Worm (Caenorhabditis elegans) whole organism, late embryonic: ENCODE measurements around the gene fis-2.
A peak's percentile ranks its signal among the peaks of the same experiment; 100 is the strongest.

Source experiments
- C08G9.2 ChIP-seq: sonication (generic microtip); optimal IDR thresholded peaks from 2 replicates; lab custom pipeline; 2016; ENCODE audit warnings: mild to moderate bottlenecking, missing genetic modification characterization, moderate library complexity, missing compliant biosample characterization
- K02D7.2 ChIP-seq: sonication (generic microtip); optimal IDR thresholded peaks from 2 replicates; lab custom pipeline; 2017; ENCODE audit warnings: mild to moderate bottlenecking, missing genetic modification characterization, missing compliant biosample characterization
- K09A11.1 ChIP-seq: sonication (generic microtip); optimal IDR thresholded peaks from 2 replicates; lab custom pipeline; 2017; ENCODE audit warnings: antibody characterized with exemption, mild to moderate bottlenecking, missing genetic modification characterization, missing compliant biosample characterization; ENCODE audit not compliant: insufficient read depth
- Y22D7AL.16 ChIP-seq: sonication (generic microtip); optimal IDR thresholded peaks from 2 replicates; lab custom pipeline; 2016; ENCODE audit warnings: missing genetic modification characterization, missing compliant biosample characterization
- ahr-1 ChIP-seq: sonication (generic microtip); optimal IDR thresholded peaks from 2 replicates; lab custom pipeline; 2016; ENCODE audit warnings: missing genetic modification characterization, missing compliant biosample characterization
- ceh-18 ChIP-seq: sonication (generic microtip); optimal IDR thresholded peaks from 2 replicates; lab custom pipeline; 2016; ENCODE audit warnings: missing genetic modification characterization, missing compliant biosample characterization
- ceh-2 ChIP-seq: sonication (generic microtip); optimal IDR thresholded peaks from 2 replicates; lab custom pipeline; 2016; ENCODE audit warnings: missing genotype, missing genetic modification characterization, missing compliant biosample characterization
- ceh-22 ChIP-seq: sonication (generic microtip); optimal IDR thresholded peaks from 2 replicates; lab custom pipeline; 2017; ENCODE audit warnings: missing biosample characterization, missing genetic modification characterization
- ceh-30 ChIP-seq: fragments of 150-350 bp; optimal IDR thresholded peaks from 2 replicates; lab custom pipeline; 2014; ENCODE audit warnings: missing biosample characterization, missing genetic modification characterization
- ceh-31 ChIP-seq: sonication (generic microtip); optimal IDR thresholded peaks from 2 replicates; lab custom pipeline; 2016; ENCODE audit warnings: missing genetic modification characterization, missing compliant biosample characterization
- ceh-34 ChIP-seq: sonication (generic microtip); optimal IDR thresholded peaks from 2 replicates; lab custom pipeline; 2016; ENCODE audit warnings: mild to moderate bottlenecking, missing genetic modification characterization, missing compliant biosample characterization
- ceh-45 ChIP-seq: fragments of 200-800 bp; sonication (Bioruptor generic); IDR thresholded peaks from 2 replicates; pipeline ENCODE4 v1.3.6; 2022; ENCODE audit warnings: missing genetic modification reagents, missing genetic modification characterization, missing compliant biosample characterization
- ceh-48 ChIP-seq: sonication (generic microtip); optimal IDR thresholded peaks from 2 replicates; lab custom pipeline; 2016; ENCODE audit warnings: missing genetic modification characterization, inconsistent platforms, missing compliant biosample characterization
- ceh-6 ChIP-seq: fragments of 200-800 bp; sonication (Bioruptor generic); optimal IDR thresholded peaks from 2 replicates; lab custom pipeline; 2018; ENCODE audit warnings: mild to moderate bottlenecking, missing genetic modification characterization, missing compliant biosample characterization
- dmd-4 ChIP-seq: sonication (generic microtip); optimal IDR thresholded peaks from 2 replicates; lab custom pipeline; 2016; ENCODE audit warnings: borderline replicate concordance, missing genetic modification characterization, missing compliant biosample characterization
- dve-1 ChIP-seq: sonication (generic microtip); optimal IDR thresholded peaks from 2 replicates; lab custom pipeline; 2017; ENCODE audit warnings: antibody characterized with exemption, mild to moderate bottlenecking, missing genetic modification characterization, missing compliant biosample characterization
- eyg-1 ChIP-seq: sonication (generic microtip); optimal IDR thresholded peaks from 2 replicates; lab custom pipeline; 2016; ENCODE audit warnings: missing genotype, missing genetic modification characterization, missing compliant biosample characterization
- fkh-6 ChIP-seq: sonication (generic microtip); optimal IDR thresholded peaks from 2 replicates; lab custom pipeline; 2016; ENCODE audit warnings: missing genetic modification characterization, missing compliant biosample characterization
- gmeb-2 ChIP-seq: sonication (generic microtip); optimal IDR thresholded peaks from 2 replicates; lab custom pipeline; 2016; ENCODE audit warnings: missing genetic modification characterization, inconsistent platforms, missing compliant biosample characterization
- hlh-13 ChIP-seq: fragments of 200-800 bp; sonication (Bioruptor generic); optimal IDR thresholded peaks from 2 replicates; lab custom pipeline; 2018; ENCODE audit warnings: mild to moderate bottlenecking, missing genetic modification characterization, missing compliant biosample characterization
- hlh-30 ChIP-seq: sonication (generic microtip); optimal IDR thresholded peaks from 2 replicates; lab custom pipeline; 2017; ENCODE audit warnings: antibody characterized with exemption, missing genetic modification characterization, missing compliant biosample characterization; ENCODE audit not compliant: insufficient read depth
- hlh-6 ChIP-seq: sonication (generic microtip); optimal IDR thresholded peaks from 2 replicates; lab custom pipeline; 2016; ENCODE audit warnings: missing genotype, missing genetic modification characterization, missing compliant biosample characterization
- lim-6 ChIP-seq: sonication (generic microtip); optimal IDR thresholded peaks from 2 replicates; lab custom pipeline; 2016; ENCODE audit warnings: missing genetic modification characterization, missing compliant biosample characterization
- lin-11 ChIP-seq: fragments of 200-800 bp; sonication (Bioruptor generic); optimal IDR thresholded peaks from 2 replicates; lab custom pipeline; 2018; ENCODE audit warnings: mild to moderate bottlenecking, missing genetic modification characterization, missing compliant biosample characterization
- mec-3 ChIP-seq: sonication (generic microtip); optimal IDR thresholded peaks from 2 replicates; lab custom pipeline; 2016; ENCODE audit warnings: borderline replicate concordance, missing genetic modification characterization, missing compliant biosample characterization
- nfya-1 ChIP-seq: sonication (generic microtip); optimal IDR thresholded peaks from 2 replicates; lab custom pipeline; 2017; ENCODE audit warnings: missing genetic modification characterization, mild to moderate bottlenecking, missing compliant biosample characterization, antibody characterized with exemption, moderate library complexity
- nhr-232 ChIP-seq: sonication (generic microtip); optimal IDR thresholded peaks from 2 replicates; lab custom pipeline; 2016; ENCODE audit warnings: missing genetic modification characterization, missing compliant biosample characterization
- odd-2 ChIP-seq: sonication (generic microtip); optimal IDR thresholded peaks from 2 replicates; lab custom pipeline; 2017; ENCODE audit warnings: antibody characterized with exemption, mild to moderate bottlenecking, missing genetic modification characterization, missing compliant biosample characterization
- pag-3 ChIP-seq: sonication (generic microtip); optimal IDR thresholded peaks from 2 replicates; lab custom pipeline; 2016; ENCODE audit warnings: missing compliant biosample characterization, missing genetic modification characterization, borderline replicate concordance
- pax-1 ChIP-seq: fragments of 150-350 bp; optimal IDR thresholded peaks from 2 replicates; lab custom pipeline; 2014; ENCODE audit warnings: missing biosample characterization, missing genetic modification characterization
- pha-4 ChIP-seq: fragments of 150-350 bp; optimal IDR thresholded peaks from 2 replicates; lab custom pipeline; 2018; ENCODE audit warnings: missing biosample characterization, missing genetic modification reagents, missing genetic modification characterization
- pqm-1 ChIP-seq: sonication (generic microtip); optimal IDR thresholded peaks from 2 replicates; lab custom pipeline; 2016; ENCODE audit warnings: missing genetic modification characterization, missing compliant biosample characterization
- pros-1 ChIP-seq: fragments of 150-350 bp; optimal IDR thresholded peaks from 2 replicates; lab custom pipeline; 2014; ENCODE audit warnings: missing biosample characterization, missing genetic modification reagents, missing genetic modification characterization
- ref-2 ChIP-seq: sonication (generic microtip); optimal IDR thresholded peaks from 2 replicates; lab custom pipeline; 2016; ENCODE audit warnings: missing genetic modification characterization, missing compliant biosample characterization
- rnt-1 ChIP-seq: sonication (generic microtip); optimal IDR thresholded peaks from 2 replicates; lab custom pipeline; 2016; ENCODE audit warnings: missing genetic modification characterization, missing compliant biosample characterization
- sdc-2 ChIP-seq: sonication (generic microtip); optimal IDR thresholded peaks from 2 replicates; lab custom pipeline; 2016; ENCODE audit warnings: missing genotype, missing genetic modification characterization, missing compliant biosample characterization
- syd-9 ChIP-seq: sonication (generic microtip); optimal IDR thresholded peaks from 2 replicates; lab custom pipeline; 2016; ENCODE audit warnings: mild to moderate bottlenecking, missing genetic modification characterization, moderate library complexity, missing compliant biosample characterization
- tbx-2 ChIP-seq: sonication (generic microtip); optimal IDR thresholded peaks from 2 replicates; lab custom pipeline; 2016; ENCODE audit warnings: missing genetic modification characterization, missing compliant biosample characterization
- tbx-7 ChIP-seq: sonication (generic microtip); optimal IDR thresholded peaks from 2 replicates; lab custom pipeline; 2016; ENCODE audit warnings: missing genotype, missing genetic modification characterization, missing compliant biosample characterization
- unc-3 ChIP-seq, 2 experiments: fragments of 200-800 bp in 1 of 2; sonication (Bioruptor generic) in 1 of 2; sonication (generic microtip) in 1 of 2; conservative IDR thresholded peaks in 1 of 2; optimal IDR thresholded peaks in 1 of 2; 2 replicates each; pipeline versions ENCODE4 v1.3.6 to Lab custom; 2016 to 2022; ENCODE audit warnings: missing compliant biosample characterization in 2 of 2, missing genetic modification characterization in 2 of 2, missing genetic modification reagents in 1 of 2
- unc-42 ChIP-seq: sonication (generic microtip); optimal IDR thresholded peaks from 2 replicates; lab custom pipeline; 2016; ENCODE audit warnings: missing genotype, missing genetic modification characterization, missing compliant biosample characterization
- unc-55 ChIP-seq: sonication (generic microtip); optimal IDR thresholded peaks from 2 replicates; lab custom pipeline; 2017; ENCODE audit warnings: missing biosample characterization, missing genetic modification reagents, missing genetic modification characterization

The fis-2 gene

ce11 chrX:8286740-8287299, 1.8 kb upstream of the fis-2 start, which contains the start of gene sec-16A.2:
Gene sec-16A.2, plus strand, starts transcription at chrX:8287249.
- TF ChIP-seq pax-1 (tag; lab: Kevin White, UChicago): no peak
- TF ChIP-seq dmd-4 (tag; lab: Kevin White, UChicago): no peak
- TF ChIP-seq tbx-2 (tag; lab: Kevin White, UChicago): peak; percentile 64
- TF ChIP-seq ahr-1: no peak
- no peak for TF ChIP-seq syd-9 (tag; lab: Kevin White, UChicago)
- TF ChIP-seq hlh-30 (tag; lab: Kevin White, UChicago): peak; percentile 11
- no peak for TF ChIP-seq ceh-6 (GFP tag; lab: Kevin White, UChicago)
- TF ChIP-seq ceh-31 (tag; lab: Kevin White, UChicago): peak; percentile 80
- TF ChIP-seq rnt-1 (tag; lab: Kevin White, UChicago): peak; percentile 35
- no peak for TF ChIP-seq K09A11.1 (tag; lab: Kevin White, UChicago)
- no peak for TF ChIP-seq lin-11 (tag; lab: Kevin White, UChicago)
- TF ChIP-seq hlh-6 (tag; lab: Kevin White, UChicago): no peak
- TF ChIP-seq C08G9.2: no peak
- TF ChIP-seq tbx-7 (tag; lab: Kevin White, UChicago): no peak
- TF ChIP-seq pros-1 (tag; lab: Kevin White, UChicago): peak; percentile 36
- no peak for TF ChIP-seq ceh-30 (tag; lab: Kevin White, UChicago)
- TF ChIP-seq unc-3 (GFP tag; conservative IDR thresholded peaks at IDR 0.05; lab: Robert Waterston, UW): no peak
- TF ChIP-seq unc-3 (tag; optimal IDR thresholded peaks at IDR 0.05; lab: Kevin White, UChicago): no peak
- TF ChIP-seq ceh-45 (GFP tag; lab: Robert Waterston, UW): no peak
- TF ChIP-seq unc-55 (GFP tag; lab: Kevin White, UChicago): peak; percentile 77
- peak; percentile 10 for TF ChIP-seq eyg-1 (tag; lab: Kevin White, UChicago)
- peak; percentile 40 for TF ChIP-seq unc-42
- TF ChIP-seq ceh-48 (tag; lab: Kevin White, UChicago): peak; percentile 16
- TF ChIP-seq dve-1 (tag; lab: Kevin White, UChicago): peak; percentile 18
- peak; percentile 1 for TF ChIP-seq ceh-2 (tag; lab: Kevin White, UChicago)
- TF ChIP-seq pqm-1: no peak
- TF ChIP-seq hlh-13: no peak
- peak; percentile 77 for TF ChIP-seq ref-2 (tag; lab: Kevin White, UChicago)
- peak; percentile 55 for TF ChIP-seq ceh-18 (tag; lab: Kevin White, UChicago)
- TF ChIP-seq fkh-6: no peak
- peak; percentile 69 for TF ChIP-seq nfya-1
- no peak for TF ChIP-seq nhr-232 (tag; lab: Kevin White, UChicago)
- peak; percentile 49 for TF ChIP-seq sdc-2 (tag; lab: Kevin White, UChicago)
- TF ChIP-seq mec-3: no peak
- no peak for TF ChIP-seq pha-4 (tag; lab: Kevin White, UChicago)
- no peak for TF ChIP-seq gmeb-2 (tag; lab: Kevin White, UChicago)
- peak; percentile 82 for TF ChIP-seq ceh-34 (tag; lab: Kevin White, UChicago)

DNA sequence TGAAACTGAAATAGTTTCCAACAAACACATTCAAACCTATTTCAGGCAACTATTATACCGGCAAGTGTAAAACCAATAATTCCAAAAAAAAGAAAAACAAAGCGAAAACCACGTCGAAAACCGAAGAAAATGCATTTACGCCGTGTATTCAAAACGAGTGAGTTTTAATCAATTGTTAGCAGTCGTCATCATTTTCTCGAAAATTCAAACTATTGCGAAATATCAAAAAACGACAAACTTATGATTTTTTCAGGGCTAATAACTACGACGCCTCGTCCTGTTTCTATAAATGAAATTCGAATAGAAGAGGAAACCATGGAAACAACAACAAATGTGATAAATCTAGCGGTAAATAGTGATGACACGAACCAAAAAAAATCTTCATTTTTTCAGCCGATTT, 1.1 kb upstream of the fis-2 start:
- no peak for TF ChIP-seq eyg-1 (tag; lab: Kevin White, UChicago)
- no peak for TF ChIP-seq pax-1 (tag; lab: Kevin White, UChicago)
- no peak for TF ChIP-seq Y22D7AL.16
- no peak for TF ChIP-seq ceh-2 (tag; lab: Kevin White, UChicago)
- TF ChIP-seq lim-6 (tag; lab: Kevin White, UChicago): no peak
- TF ChIP-seq pag-3 (tag; lab: Kevin White, UChicago): no peak
- no peak for TF ChIP-seq ceh-22 (tag; lab: Kevin White, UChicago)
- no peak for TF ChIP-seq ceh-48 (tag; lab: Kevin White, UChicago)
- TF ChIP-seq K02D7.2 (tag; lab: Kevin White, UChicago): no peak
- no peak for TF ChIP-seq unc-42
- no peak for TF ChIP-seq odd-2 (tag; lab: Kevin White, UChicago)
